Worm (Caenorhabditis elegans): ENCODE results near the gene srsx-16.

DNA sequence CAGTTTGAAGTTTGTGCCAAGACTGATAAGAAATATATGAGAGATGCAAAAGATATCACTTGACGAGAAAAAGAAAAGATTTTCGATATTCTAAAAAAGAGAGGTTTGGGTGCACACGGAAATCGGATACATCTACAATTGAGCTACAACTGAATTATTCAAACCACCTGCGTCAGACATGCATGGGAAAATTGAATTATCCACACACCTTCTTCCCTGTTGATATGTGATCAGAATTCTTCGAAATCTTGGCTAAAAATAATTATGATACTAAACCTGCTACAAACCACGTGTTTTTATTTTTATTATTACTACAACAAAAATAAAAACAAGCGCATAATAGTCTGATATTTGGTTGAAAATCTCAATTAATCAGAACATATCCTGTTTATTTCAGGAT is 38.7 kb upstream of the srsx-16 start:
- TF ChIP-seq hlh-30 (tag; optimal IDR thresholded peaks at IDR 0.05; ENCODE audit: insufficient read depth) = no peak
- no peak for TF ChIP-seq lin-15B (tag; optimal IDR thresholded peaks at IDR 0.05)
- TF ChIP-seq mep-1 (tag; optimal IDR thresholded peaks at IDR 0.05) = no peak
- no peak for TF ChIP-seq nhr-237 (tag; optimal IDR thresholded peaks at IDR 0.05)
- TF ChIP-seq ama-1 (optimal IDR thresholded peaks at IDR 0.05) = no peak
- no peak for TF ChIP-seq lin-39 (tag; optimal IDR thresholded peaks at IDR 0.05)
- no peak for TF ChIP-seq lim-7 (GFP tag; IDR thresholded peaks at IDR 0.05)
- TF ChIP-seq nhr-10 (tag; optimal IDR thresholded peaks at IDR 0.05) = no peak
- TF ChIP-seq dmd-6 (GFP tag; IDR thresholded peaks at IDR 0.05) = peak; percentile 36; the same call in 1 of the 2 replicates
- TF ChIP-seq dpl-1 (GFP tag; optimal IDR thresholded peaks at IDR 0.05) = no peak
- no peak for TF ChIP-seq ceh-82 (tag; optimal IDR thresholded peaks at IDR 0.05)
- no peak for TF ChIP-seq aly-2 (tag; optimal IDR thresholded peaks at IDR 0.05)

All from whole organism, L4 larva.